Worm (Caenorhabditis elegans) whole organism, late embryonic: ENCODE data around the gene irld-66.

Source experiments
- C08G9.2 ChIP-seq: sonication (generic microtip); optimal IDR thresholded peaks from 2 replicates; lab custom pipeline; 2016; ENCODE audit warnings: mild to moderate bottlenecking, missing genetic modification characterization, moderate library complexity, missing compliant biosample characterization
- F13H6.1 ChIP-seq: sonication (generic microtip); optimal IDR thresholded peaks from 2 replicates; lab custom pipeline; 2016; ENCODE audit warnings: missing genetic modification characterization, missing compliant biosample characterization
- ahr-1 ChIP-seq: sonication (generic microtip); optimal IDR thresholded peaks from 2 replicates; lab custom pipeline; 2016; ENCODE audit warnings: missing genetic modification characterization, missing compliant biosample characterization
- ceh-14 ChIP-seq: sonication (generic microtip); optimal IDR thresholded peaks from 2 replicates; lab custom pipeline; 2016; ENCODE audit warnings: missing genotype, missing genetic modification characterization, missing compliant biosample characterization
- ceh-18 ChIP-seq: sonication (generic microtip); optimal IDR thresholded peaks from 2 replicates; lab custom pipeline; 2016; ENCODE audit warnings: missing genetic modification characterization, missing compliant biosample characterization
- ceh-19 ChIP-seq: fragments of 200-800 bp; sonication (Bioruptor generic); optimal IDR thresholded peaks from 2 replicates; lab custom pipeline; 2018; ENCODE audit warnings: mild to moderate bottlenecking, missing genetic modification characterization, missing compliant biosample characterization
- ceh-2 ChIP-seq: sonication (generic microtip); optimal IDR thresholded peaks from 2 replicates; lab custom pipeline; 2016; ENCODE audit warnings: missing genotype, missing genetic modification characterization, missing compliant biosample characterization
- ceh-30 ChIP-seq: fragments of 150-350 bp; optimal IDR thresholded peaks from 2 replicates; lab custom pipeline; 2014; ENCODE audit warnings: missing biosample characterization, missing genetic modification characterization
- ceh-31 ChIP-seq: sonication (generic microtip); optimal IDR thresholded peaks from 2 replicates; lab custom pipeline; 2016; ENCODE audit warnings: missing genetic modification characterization, missing compliant biosample characterization
- ceh-45 ChIP-seq: fragments of 200-800 bp; sonication (Bioruptor generic); IDR thresholded peaks from 2 replicates; pipeline ENCODE4 v1.3.6; 2022; ENCODE audit warnings: missing genetic modification reagents, missing genetic modification characterization, missing compliant biosample characterization
- ceh-48 ChIP-seq: sonication (generic microtip); optimal IDR thresholded peaks from 2 replicates; lab custom pipeline; 2016; ENCODE audit warnings: missing genetic modification characterization, inconsistent platforms, missing compliant biosample characterization
- ceh-6 ChIP-seq: fragments of 200-800 bp; sonication (Bioruptor generic); optimal IDR thresholded peaks from 2 replicates; lab custom pipeline; 2018; ENCODE audit warnings: mild to moderate bottlenecking, missing genetic modification characterization, missing compliant biosample characterization
- ceh-9 ChIP-seq: sonication (generic microtip); optimal IDR thresholded peaks from 2 replicates; lab custom pipeline; 2016; ENCODE audit warnings: mild to moderate bottlenecking, missing genetic modification characterization, inconsistent platforms, missing compliant biosample characterization
- dve-1 ChIP-seq: sonication (generic microtip); optimal IDR thresholded peaks from 2 replicates; lab custom pipeline; 2017; ENCODE audit warnings: antibody characterized with exemption, mild to moderate bottlenecking, missing genetic modification characterization, missing compliant biosample characterization
- elt-4 ChIP-seq: sonication (generic microtip); optimal IDR thresholded peaks from 2 replicates; lab custom pipeline; 2016; ENCODE audit warnings: missing genetic modification characterization, missing compliant biosample characterization
- ets-4 ChIP-seq: sonication (generic microtip); optimal IDR thresholded peaks from 2 replicates; lab custom pipeline; 2016; ENCODE audit warnings: missing genetic modification characterization, missing compliant biosample characterization
- eyg-1 ChIP-seq: sonication (generic microtip); optimal IDR thresholded peaks from 2 replicates; lab custom pipeline; 2016; ENCODE audit warnings: missing genotype, missing genetic modification characterization, missing compliant biosample characterization
- fkh-10 ChIP-seq: fragments of 150-350 bp; optimal IDR thresholded peaks from 2 replicates; lab custom pipeline; 2014; ENCODE audit warnings: missing biosample characterization, missing genetic modification reagents, missing genetic modification characterization
- fkh-6 ChIP-seq: sonication (generic microtip); optimal IDR thresholded peaks from 2 replicates; lab custom pipeline; 2016; ENCODE audit warnings: missing genetic modification characterization, missing compliant biosample characterization
- hlh-13 ChIP-seq: fragments of 200-800 bp; sonication (Bioruptor generic); optimal IDR thresholded peaks from 2 replicates; lab custom pipeline; 2018; ENCODE audit warnings: mild to moderate bottlenecking, missing genetic modification characterization, missing compliant biosample characterization
- lim-6 ChIP-seq: sonication (generic microtip); optimal IDR thresholded peaks from 2 replicates; lab custom pipeline; 2016; ENCODE audit warnings: missing genetic modification characterization, missing compliant biosample characterization
- nfya-1 ChIP-seq: sonication (generic microtip); optimal IDR thresholded peaks from 2 replicates; lab custom pipeline; 2017; ENCODE audit warnings: missing genetic modification characterization, mild to moderate bottlenecking, missing compliant biosample characterization, antibody characterized with exemption, moderate library complexity
- nhr-11 ChIP-seq: fragments of 150-350 bp; optimal IDR thresholded peaks from 2 replicates; lab custom pipeline; 2014; ENCODE audit warnings: missing biosample characterization, missing genetic modification characterization
- pat-9 ChIP-seq: fragments of 200-800 bp; sonication (Bioruptor generic); optimal IDR thresholded peaks from 2 replicates; lab custom pipeline; 2018; ENCODE audit warnings: mild to moderate bottlenecking, missing genetic modification characterization, moderate library complexity, missing compliant biosample characterization
- pha-4 ChIP-seq: fragments of 150-350 bp; optimal IDR thresholded peaks from 2 replicates; lab custom pipeline; 2018; ENCODE audit warnings: missing biosample characterization, missing genetic modification reagents, missing genetic modification characterization
- pros-1 ChIP-seq: fragments of 150-350 bp; optimal IDR thresholded peaks from 2 replicates; lab custom pipeline; 2014; ENCODE audit warnings: missing biosample characterization, missing genetic modification reagents, missing genetic modification characterization
- ref-2 ChIP-seq: sonication (generic microtip); optimal IDR thresholded peaks from 2 replicates; lab custom pipeline; 2016; ENCODE audit warnings: missing genetic modification characterization, missing compliant biosample characterization
- rnt-1 ChIP-seq: sonication (generic microtip); optimal IDR thresholded peaks from 2 replicates; lab custom pipeline; 2016; ENCODE audit warnings: missing genetic modification characterization, missing compliant biosample characterization
- sox-2 ChIP-seq: fragments of 200-800 bp; sonication (Bioruptor generic); IDR thresholded peaks from 2 replicates; pipeline ENCODE4 v1.3.6; 2022; ENCODE audit warnings: missing genetic modification reagents, missing genetic modification characterization, missing compliant biosample characterization
- syd-9 ChIP-seq: sonication (generic microtip); optimal IDR thresholded peaks from 2 replicates; lab custom pipeline; 2016; ENCODE audit warnings: mild to moderate bottlenecking, missing genetic modification characterization, moderate library complexity, missing compliant biosample characterization
- unc-3 ChIP-seq, 2 experiments: fragments of 200-800 bp in 1 of 2; sonication (Bioruptor generic) in 1 of 2; sonication (generic microtip) in 1 of 2; conservative IDR thresholded peaks in 1 of 2; optimal IDR thresholded peaks in 1 of 2; 2 replicates each; pipeline versions ENCODE4 v1.3.6 to Lab custom; 2016 to 2022; ENCODE audit warnings: missing compliant biosample characterization in 2 of 2, missing genetic modification characterization in 2 of 2, missing genetic modification reagents in 1 of 2
- unc-86 ChIP-seq: sonication (generic microtip); optimal IDR thresholded peaks from 2 replicates; lab custom pipeline; 2016; ENCODE audit warnings: missing genetic modification characterization, missing compliant biosample characterization
- ztf-16 ChIP-seq: sonication (generic microtip); optimal IDR thresholded peaks from 2 replicates; lab custom pipeline; 2017; ENCODE audit warnings: missing genetic modification characterization, missing compliant biosample characterization

irld-66 gene

DNA sequence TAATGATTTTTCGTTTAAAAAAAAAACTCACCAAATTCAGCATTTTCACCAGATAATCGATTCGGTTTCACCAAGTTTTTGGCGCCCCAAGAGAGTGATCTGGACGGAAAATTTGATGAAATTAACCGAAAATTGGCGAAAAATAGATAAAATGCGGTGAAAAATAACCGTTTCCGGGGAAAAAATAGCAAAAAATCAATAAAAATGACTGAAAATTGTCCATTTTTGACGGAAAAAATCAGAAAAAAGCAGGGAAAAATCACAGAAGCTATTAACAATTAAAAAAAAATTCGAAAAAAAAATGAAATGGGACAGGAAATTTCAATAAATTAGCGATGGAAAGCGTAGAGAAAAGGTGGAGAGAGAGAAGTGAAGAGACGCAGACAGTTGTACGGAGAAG is 27.1 kb downstream of the irld-66 start, which contains the start of gene ubc-15:
TSS of gene ubc-15 (minus strand) at position 101 of the 400 bp plus-strand sequence.
- no peak for TF ChIP-seq ahr-1 (tag; lab: Kevin White, UChicago)
- TF ChIP-seq fkh-10 (GFP tag; lab: Kevin White, UChicago), result no peak
- TF ChIP-seq ceh-2 (tag; lab: Kevin White, UChicago), result no peak
- TF ChIP-seq hlh-13 (GFP tag; lab: Kevin White, UChicago), result no peak
- no peak for TF ChIP-seq ceh-31

DNA sequence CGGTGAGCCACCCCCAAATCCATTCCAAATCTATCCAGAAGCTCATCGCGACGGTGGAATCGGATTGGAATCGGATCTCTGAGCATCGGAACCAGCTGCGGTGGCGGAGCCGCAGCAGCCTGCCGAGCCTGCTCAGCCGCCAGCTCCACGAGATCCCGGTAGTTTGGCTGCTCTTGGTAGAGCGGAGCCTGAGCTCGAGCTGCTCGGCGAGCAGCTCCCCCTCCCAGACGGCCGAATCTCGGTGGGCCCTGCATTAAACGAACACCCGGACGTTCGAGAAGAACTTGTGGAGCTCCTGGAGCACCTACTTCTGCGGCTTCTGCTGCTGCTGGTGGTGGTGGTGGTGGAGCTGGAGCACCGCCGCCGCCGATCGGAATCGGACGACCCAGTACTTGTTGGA is 36.9 kb downstream of the irld-66 start:
- TF ChIP-seq lim-6 (tag; lab: Kevin White, UChicago) (no peak), nhr-11 (tag; lab: Kevin White, UChicago) (no peak), eyg-1 (tag; lab: Kevin White, UChicago) (no peak), ceh-45 (GFP tag; lab: Robert Waterston, UW) (no peak), unc-3 (GFP tag; conservative IDR thresholded peaks at IDR 0.05; lab: Robert Waterston, UW) (no peak), unc-3 (tag; optimal IDR thresholded peaks at IDR 0.05; lab: Kevin White, UChicago) (no peak), sox-2 (GFP tag; lab: Robert Waterston, UW) (no peak), pat-9 (tag; lab: Kevin White, UChicago) (no peak), ceh-9 (no peak), ceh-6 (no peak), syd-9 (tag; lab: Kevin White, UChicago) (no peak), hlh-13 (GFP tag; lab: Kevin White, UChicago) (no peak), ceh-19 (GFP tag; lab: Kevin White, UChicago) (no peak), fkh-6 (tag; lab: Kevin White, UChicago) (no peak), ceh-18 (tag; lab: Kevin White, UChicago) (no peak), pha-4 (tag; lab: Kevin White, UChicago) (no peak), C08G9.2 (tag; lab: Kevin White, UChicago) (no peak)

DNA sequence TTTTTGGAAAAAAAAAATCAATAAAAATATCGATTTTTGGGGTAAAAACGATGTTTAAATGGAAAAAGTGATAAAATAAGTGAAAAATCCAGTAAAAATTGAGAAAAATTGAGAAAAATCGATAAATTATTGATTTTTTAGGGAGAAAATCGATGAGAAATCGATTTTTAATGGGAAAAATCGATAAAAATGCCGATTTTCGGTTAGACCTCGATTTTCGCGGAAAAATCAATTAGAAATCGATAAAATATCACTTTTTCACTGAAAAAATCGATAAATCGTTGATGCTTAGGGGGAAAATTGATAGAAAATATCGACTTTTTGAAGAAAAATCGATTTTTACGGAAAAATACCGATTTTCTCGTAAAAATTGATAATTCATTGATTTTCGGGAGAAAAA is 39.5 kb downstream of the irld-66 start:
- TF ChIP-seq ceh-48 (tag; lab: Kevin White, UChicago), result peak; percentile 59
- no peak for TF ChIP-seq ref-2 (tag; lab: Kevin White, UChicago)
- TF ChIP-seq eyg-1 (tag; lab: Kevin White, UChicago), result no peak
- TF ChIP-seq rnt-1 (tag; lab: Kevin White, UChicago), result no peak
- no peak for TF ChIP-seq ceh-30 (tag; lab: Kevin White, UChicago)
- no peak for TF ChIP-seq pros-1 (tag; lab: Kevin White, UChicago)

DNA sequence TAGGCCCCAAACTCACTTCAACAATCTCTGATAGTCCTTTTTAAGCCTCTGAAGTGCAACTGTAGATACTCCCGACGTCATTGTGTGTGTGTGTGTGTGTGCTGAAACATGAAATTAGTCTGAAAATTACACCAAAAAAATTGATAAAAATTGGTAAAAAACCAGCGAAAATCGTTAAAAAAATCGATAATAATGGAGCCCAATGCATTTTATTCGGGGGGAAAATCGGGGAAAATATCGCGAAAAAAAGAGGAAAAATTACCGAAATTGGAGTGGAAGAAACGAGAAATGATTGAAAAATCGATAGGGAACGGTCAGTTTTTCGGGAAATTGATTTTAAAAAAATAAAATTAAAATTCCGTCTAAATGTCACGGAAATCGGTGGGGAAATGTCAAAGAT is 40.4 kb downstream of the irld-66 start, which contains the start of gene ubc-26:
TSS of gene ubc-26 (minus strand) at position 101 of the 400 bp plus-strand sequence.
- TF ChIP-seq rnt-1 (tag; lab: Kevin White, UChicago), result no peak
- TF ChIP-seq elt-4 (tag; lab: Kevin White, UChicago), result no peak
- TF ChIP-seq ceh-14 (tag; lab: Kevin White, UChicago), result no peak
- TF ChIP-seq ets-4 (tag; lab: Kevin White, UChicago), result no peak
- no peak for TF ChIP-seq ztf-16 (tag; lab: Kevin White, UChicago)

DNA sequence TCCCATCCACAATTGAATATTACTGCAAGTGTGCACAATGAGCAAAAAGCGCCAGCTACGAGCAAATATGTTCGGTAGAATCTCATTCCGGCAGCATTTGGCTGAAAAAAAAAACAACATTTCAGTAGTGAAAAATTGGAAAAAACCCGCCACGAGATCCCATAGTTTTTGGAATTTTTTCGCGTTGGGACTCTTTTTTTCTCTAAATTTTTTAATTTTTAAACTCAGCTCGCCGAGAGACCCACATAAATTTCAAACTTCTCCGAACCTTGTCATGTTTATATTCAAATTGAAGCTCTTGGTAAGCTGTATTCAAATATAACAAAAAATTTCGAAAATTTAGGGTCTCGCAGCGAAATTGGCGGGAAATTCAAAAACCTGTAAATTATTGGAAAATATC is 46.4 kb downstream of the irld-66 start, which contains the start of gene sqv-2:
TSS of gene sqv-2 (minus strand) at position 101 of the 400 bp plus-strand sequence.
- no peak for TF ChIP-seq ztf-16 (tag; lab: Kevin White, UChicago)
- no peak for TF ChIP-seq dve-1 (tag; lab: Kevin White, UChicago)
- TF ChIP-seq nfya-1 (tag; lab: Kevin White, UChicago), result no peak
- no peak for TF ChIP-seq unc-86 (tag; lab: Kevin White, UChicago)
- TF ChIP-seq eyg-1 (tag; lab: Kevin White, UChicago), result no peak
- TF ChIP-seq F13H6.1, result no peak
